Worm (Caenorhabditis elegans) whole organism, midembryonic: ENCODE measurements around the gene B0252.11.

ENCODE experiments used
- T22C8.4 ChIP-seq: fragments of 200-800 bp; sonication (Bioruptor generic); IDR thresholded peaks from 2 replicates; pipeline ENCODE4 v1.3.6; 2022; ENCODE audit warnings: missing genetic modification characterization, missing compliant biosample characterization
- cog-1 ChIP-seq: sonication (generic microtip); optimal IDR thresholded peaks from 2 replicates; lab custom pipeline; 2016; ENCODE audit warnings: missing genetic modification characterization, missing compliant biosample characterization
- med-1 ChIP-seq: sonication (generic microtip); optimal IDR thresholded peaks from 2 replicates; lab custom pipeline; 2017; ENCODE audit warnings: missing genetic modification characterization, mild to moderate bottlenecking, missing compliant biosample characterization, antibody characterized with exemption, missing genetic modification reagents; ENCODE audit not compliant: insufficient read depth
- ref-1 ChIP-seq: fragments of 200-800 bp; sonication (Bioruptor generic); conservative IDR thresholded peaks from 2 replicates; pipeline ENCODE4 v1.3.6; 2022; ENCODE audit warnings: missing genetic modification reagents, missing genetic modification characterization, missing compliant biosample characterization
- tab-1 ChIP-seq: fragments of 200-800 bp; sonication (Bioruptor generic); IDR thresholded peaks from 2 replicates; pipeline ENCODE4 v1.3.6; 2022; ENCODE audit warnings: missing genetic modification characterization, missing compliant biosample characterization
- ztf-23 ChIP-seq: fragments of 200-800 bp; sonication (Bioruptor generic); IDR thresholded peaks from 2 replicates; pipeline ENCODE4 v1.3.6; 2022; ENCODE audit warnings: missing genetic modification reagents, missing genetic modification characterization, missing compliant biosample characterization

- TF ChIP-seq T22C8.4 (no peak), med-1 (GFP tag; lab: Kevin White, UChicago) (no peak), ztf-23 (GFP tag; lab: Robert Waterston, UW) (no peak), cog-1 (no peak), ref-1 (GFP tag; lab: Robert Waterston, UW) (no peak), tab-1 (GFP tag; lab: Robert Waterston, UW) (no peak)
These were observed 18.4 kb upstream of the B0252.11 start for ce11 chrII:6935975-6936374.
